Worm (Caenorhabditis elegans) whole organism, L2 larva: ENCODE data around the gene Y39A1A.31.

Experiments
- C34F6.9 ChIP-seq: fragments of 150-350 bp; optimal IDR thresholded peaks from 2 replicates; lab custom pipeline; 2014; ENCODE audit warnings: missing biosample characterization, missing genetic modification characterization
- F13H6.1 ChIP-seq: sonication (generic microtip); optimal IDR thresholded peaks from 2 replicates; lab custom pipeline; 2016; ENCODE audit warnings: missing genetic modification characterization, missing compliant biosample characterization
- R02D3.7 ChIP-seq: fragments of 150-350 bp; optimal IDR thresholded peaks from 2 replicates; lab custom pipeline; 2014; ENCODE audit warnings: missing biosample characterization, missing genetic modification characterization
- Y55F3AM.14 ChIP-seq: fragments of 200-800 bp; sonication (Bioruptor generic); optimal IDR thresholded peaks from 2 replicates; lab custom pipeline; 2018; ENCODE audit warnings: mild to moderate bottlenecking, missing genetic modification characterization, missing compliant biosample characterization
- ZK546.5 ChIP-seq: sonication (generic microtip); optimal IDR thresholded peaks from 2 replicates; lab custom pipeline; 2017; ENCODE audit warnings: missing biosample characterization, missing genetic modification characterization
- alr-1 ChIP-seq: fragments of 150-350 bp; optimal IDR thresholded peaks from 2 replicates; lab custom pipeline; 2014; ENCODE audit warnings: missing biosample characterization, missing genetic modification characterization
- ama-1 ChIP-seq: fragments of 150-350 bp; optimal IDR thresholded peaks from 2 replicates; lab custom pipeline; 2018; ENCODE audit warnings: inconsistent platforms
- blmp-1 ChIP-seq: sonication (generic microtip); optimal IDR thresholded peaks from 2 replicates; lab custom pipeline; 2017; ENCODE audit warnings: missing genetic modification characterization, mild to moderate bottlenecking, missing compliant biosample characterization, antibody characterized with exemption, moderate library complexity; ENCODE audit not compliant: insufficient read depth
- ceh-16 ChIP-seq: fragments of 150-350 bp; optimal IDR thresholded peaks from 2 replicates; lab custom pipeline; 2014; ENCODE audit warnings: missing biosample characterization, missing genetic modification characterization
- ceh-82 ChIP-seq: fragments of 150-350 bp; optimal IDR thresholded peaks from 2 replicates; lab custom pipeline; 2014; ENCODE audit warnings: missing biosample characterization, missing genetic modification characterization
- crh-2 ChIP-seq: sonication (generic microtip); optimal IDR thresholded peaks from 2 replicates; lab custom pipeline; 2017; ENCODE audit warnings: missing biosample characterization, missing genetic modification characterization
- dmd-4 ChIP-seq: sonication (generic microtip); optimal IDR thresholded peaks from 2 replicates; lab custom pipeline; 2017; ENCODE audit warnings: missing biosample characterization, missing genetic modification characterization
- egl-27 ChIP-seq: sonication (generic microtip); optimal IDR thresholded peaks from 3 replicates; lab custom pipeline; 2017; ENCODE audit warnings: missing biosample characterization, missing genetic modification reagents, missing genetic modification characterization
- elt-1 ChIP-seq: fragments of 150-350 bp; optimal IDR thresholded peaks from 2 replicates; lab custom pipeline; 2014; ENCODE audit warnings: missing biosample characterization, missing genetic modification characterization
- elt-3 ChIP-seq: sonication (generic microtip); optimal IDR thresholded peaks from 2 replicates; lab custom pipeline; 2017; ENCODE audit warnings: missing biosample characterization, missing genetic modification characterization
- lin-11 ChIP-seq: fragments of 150-350 bp; sonication (generic microtip); optimal IDR thresholded peaks from 2 replicates; lab custom pipeline; 2014; ENCODE audit warnings: missing biosample characterization, missing genetic modification characterization, inconsistent platforms, mixed read lengths
- lin-39 ChIP-seq: fragments of 150-350 bp; optimal IDR thresholded peaks from 2 replicates; lab custom pipeline; 2014; ENCODE audit warnings: missing biosample characterization, missing genetic modification reagents, missing genetic modification characterization
- lsy-2 ChIP-seq, 2 experiments: fragments of 150-350 bp in 1 of 2; sonication (generic microtip) in 1 of 2; optimal IDR thresholded peaks; 2 replicates each; lab custom pipeline; 2014 to 2017; ENCODE audit warnings: missing biosample characterization in 2 of 2, missing genetic modification characterization in 2 of 2
- mab-5 ChIP-seq: fragments of 150-350 bp; optimal IDR thresholded peaks from 2 replicates; lab custom pipeline; 2014; ENCODE audit warnings: missing biosample characterization, missing genetic modification characterization
- mdl-1 ChIP-seq, 2 experiments: fragments of 150-350 bp in 1 of 2; sonication (generic microtip) in 1 of 2; optimal IDR thresholded peaks; 2 replicates each; lab custom pipeline; 2017; ENCODE audit warnings: missing biosample characterization in 2 of 2, missing genetic modification characterization in 2 of 2
- nhr-11 ChIP-seq: fragments of 150-350 bp; optimal IDR thresholded peaks from 2 replicates; lab custom pipeline; 2014; ENCODE audit warnings: missing biosample characterization, missing genetic modification characterization
- nhr-12 ChIP-seq: fragments of 150-350 bp; optimal IDR thresholded peaks from 2 replicates; lab custom pipeline; 2014; ENCODE audit warnings: missing biosample characterization, missing genetic modification characterization
- nhr-129 ChIP-seq: fragments of 150-350 bp; optimal IDR thresholded peaks from 2 replicates; lab custom pipeline; 2014; ENCODE audit warnings: missing biosample characterization, missing genetic modification characterization
- nhr-23 ChIP-seq: fragments of 150-350 bp; optimal IDR thresholded peaks from 2 replicates; lab custom pipeline; 2014; ENCODE audit warnings: missing biosample characterization, missing genetic modification reagents, missing genetic modification characterization
- nhr-237 ChIP-seq: fragments of 150-350 bp; optimal IDR thresholded peaks from 2 replicates; lab custom pipeline; 2014; ENCODE audit warnings: missing biosample characterization, missing genetic modification characterization
- nhr-25 ChIP-seq: fragments of 150-350 bp; sonication (generic microtip); optimal IDR thresholded peaks from 3 replicates; lab custom pipeline; 2014; ENCODE audit warnings: missing biosample characterization, missing genetic modification characterization
- nhr-77 ChIP-seq: fragments of 150-350 bp; optimal IDR thresholded peaks from 2 replicates; lab custom pipeline; 2014; ENCODE audit warnings: missing biosample characterization, missing genetic modification characterization
- peb-1 ChIP-seq: fragments of 150-350 bp; optimal IDR thresholded peaks from 2 replicates; lab custom pipeline; 2014; ENCODE audit warnings: missing biosample characterization, missing genetic modification characterization
- sma-3 ChIP-seq: sonication (generic microtip); optimal IDR thresholded peaks from 2 replicates; lab custom pipeline; 2016; ENCODE audit warnings: missing genetic modification reagents, missing genetic modification characterization, missing compliant biosample characterization
- sma-9 ChIP-seq, 2 experiments: fragments of 150-350 bp in 1 of 2; sonication (generic microtip) in 1 of 2; optimal IDR thresholded peaks; 2 replicates each; lab custom pipeline; 2014 to 2016; ENCODE audit warnings: missing genetic modification characterization in 2 of 2, mild to moderate bottlenecking in 1 of 2, missing biosample characterization in 1 of 2, missing compliant biosample characterization in 1 of 2, missing genetic modification reagents in 1 of 2, moderate library complexity in 1 of 2
- unc-39 ChIP-seq: fragments of 150-350 bp; optimal IDR thresholded peaks from 2 replicates; lab custom pipeline; 2014; ENCODE audit warnings: missing biosample characterization, missing genetic modification characterization
- unc-62 ChIP-seq: fragments of 150-350 bp; optimal IDR thresholded peaks from 2 replicates; lab custom pipeline; 2014; ENCODE audit warnings: missing biosample characterization, missing genetic modification reagents, missing genetic modification characterization
- ztf-1 ChIP-seq: fragments of 200-800 bp; sonication (Bioruptor generic); conservative IDR thresholded peaks from 2 replicates; pipeline ENCODE4 v1.3.6; 2022; ENCODE audit warnings: missing genetic modification characterization, missing compliant biosample characterization

Y39A1A.31 gene

ce11 chrIII:10689057-10689456 is at the start of gene Y39A1A.31:
Y39A1A.31 (minus strand) TSS chrIII:10689157.
- TF ChIP-seq lin-39 (tag; lab: Kevin White, UChicago) (no peak), nhr-25 (tag; lab: Kevin White, UChicago) (no peak), nhr-12 (tag; lab: Kevin White, UChicago) (no peak), nhr-77 (tag; lab: Kevin White, UChicago) (no peak), unc-62 (GFP tag; lab: Kevin White, UChicago) (no peak), lsy-2 (tag; optimal IDR thresholded peaks at IDR 0.05; lab: Kevin White, UChicago) (no peak), elt-1 (tag; lab: Kevin White, UChicago) (no peak), dmd-4 (tag; lab: Kevin White, UChicago) (no peak), egl-27 (tag; lab: Kevin White, UChicago) (no peak), unc-39 (no peak), ceh-82 (tag; lab: Kevin White, UChicago) (no peak), nhr-23 (tag; lab: Kevin White, UChicago) (no peak), mab-5 (no peak), alr-1 (no peak), nhr-11 (tag; lab: Kevin White, UChicago) (no peak), ceh-16 (tag; lab: Kevin White, UChicago) (no peak)

- TF ChIP-seq lin-11 (tag; lab: Kevin White, UChicago) (no peak), C34F6.9 (tag; lab: Kevin White, UChicago) (no peak), alr-1 (no peak), lsy-2 (tag; optimal IDR thresholded peaks at IDR 0.05; lab: Kevin White, UChicago) (no peak), Y55F3AM.14 (GFP tag; lab: Kevin White, UChicago) (no peak), elt-3 (tag; lab: Kevin White, UChicago) (no peak), crh-2 (tag; lab: Kevin White, UChicago) (no peak), F13H6.1 (no peak), R02D3.7 (tag; lab: Kevin White, UChicago) (no peak), egl-27 (tag; lab: Kevin White, UChicago) (no peak), nhr-129 (tag; lab: Kevin White, UChicago) (no peak), mdl-1 (tag; optimal IDR thresholded peaks at IDR 0.05; lab: Kevin White, UChicago) (no peak), blmp-1 (no peak), peb-1 (no peak)
These were observed 49.1 kb upstream of the Y39A1A.31 start for ce11 chrIII:10738081-10738480.

- no peak for TF ChIP-seq nhr-23 (tag; lab: Kevin White, UChicago)
- no peak for TF ChIP-seq ztf-1
- no peak for TF ChIP-seq lin-11 (tag; lab: Kevin White, UChicago)
- TF ChIP-seq ama-1 (lab: Kevin White, UChicago) = no peak
- TF ChIP-seq R02D3.7 (tag; lab: Kevin White, UChicago) = no peak
- peak; percentile 9 for TF ChIP-seq sma-3 (GFP tag; lab: Kevin White, UChicago)
- TF ChIP-seq elt-1 (tag; lab: Kevin White, UChicago) = no peak
- TF ChIP-seq mdl-1 (tag; optimal IDR thresholded peaks at IDR 0.05; lab: Kevin White, UChicago) = no peak
- no peak for TF ChIP-seq nhr-237 (tag; lab: Kevin White, UChicago)
- TF ChIP-seq ZK546.5 (tag; lab: Kevin White, UChicago) = no peak
- TF ChIP-seq nhr-25 (tag; lab: Kevin White, UChicago) = peak; percentile 8
- TF ChIP-seq, all 48 proteins: peak for 2
These were observed 47.5 kb upstream of the Y39A1A.31 start for ce11 chrIII:10736322-10736985.

- TF ChIP-seq ZK546.5 (tag; lab: Kevin White, UChicago) (no peak), sma-9 (GFP tag; optimal IDR thresholded peaks at IDR 0.05; lab: Kevin White, UChicago) (peak; percentile 9), sma-9 (tag; optimal IDR thresholded peaks at IDR 0.05; lab: Kevin White, UChicago) (no peak)
These were observed 45.7 kb upstream of the Y39A1A.31 start for ce11 chrIII:10734511-10735233.
